Worm (Caenorhabditis elegans): ENCODE data around the gene Y75B8A.18.

Gene Y75B8A.18

DNA sequence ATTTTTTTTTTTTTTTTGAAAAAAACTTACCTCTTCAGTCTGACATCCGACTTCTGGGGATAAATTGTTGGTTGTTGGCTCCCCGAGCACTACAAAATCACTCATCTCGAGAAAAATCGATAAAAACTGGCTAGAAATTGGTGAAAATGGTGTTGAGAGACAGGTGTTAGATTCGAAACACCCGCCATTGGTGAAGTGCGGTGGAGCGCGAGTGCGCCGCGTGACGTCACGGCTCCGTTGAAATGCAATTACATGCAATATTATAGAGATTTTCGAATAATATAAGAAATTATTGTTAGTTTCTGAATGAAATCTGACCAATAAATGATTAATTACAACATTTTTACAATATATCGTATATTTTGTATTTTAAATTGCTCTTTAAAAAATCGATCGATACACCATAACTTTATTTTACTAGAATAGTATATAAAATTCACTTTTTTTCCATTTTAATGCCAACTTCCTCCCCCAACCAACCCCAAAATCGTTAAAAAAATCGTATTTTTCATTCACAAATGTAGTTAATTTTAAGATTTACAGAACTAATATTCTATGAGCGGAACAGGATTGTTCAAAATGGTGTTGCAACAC lies at the start of gene Y75B8A.18, which contains the start of gene Y75B8A.19:
TSS of gene Y75B8A.18 (minus strand) at position 142 of the 594 bp plus-strand sequence.
TSS of gene Y75B8A.19 (plus strand) at position 544 of the 594 bp plus-strand sequence.
- TF ChIP-seq ceh-39 (tag; optimal IDR thresholded peaks at IDR 0.05), result peak; percentile 50
- no peak for TF ChIP-seq bed-3 (GFP tag; optimal IDR thresholded peaks at IDR 0.05)
- TF ChIP-seq ces-1 (GFP tag; optimal IDR thresholded peaks at IDR 0.05), result peak; percentile 94
- TF ChIP-seq pha-4 (tag; optimal IDR thresholded peaks at IDR 0.05), result peak; percentile 53
- peak; percentile 75 for TF ChIP-seq mep-1 (tag; optimal IDR thresholded peaks at IDR 0.05)
- TF ChIP-seq lsy-2 (tag; optimal IDR thresholded peaks at IDR 0.05), result peak; percentile 40
- peak; percentile 54 for TF ChIP-seq hlh-1 (tag; optimal IDR thresholded peaks at IDR 0.05)
- TF ChIP-seq M03D4.4 (tag; optimal IDR thresholded peaks at IDR 0.05), result no peak
- TF ChIP-seq mls-2 (tag; optimal IDR thresholded peaks at IDR 0.05), result no peak
- TF ChIP-seq ceh-83 (GFP tag; optimal IDR thresholded peaks at IDR 0.05), result no peak
- peak; percentile 24 for TF ChIP-seq cnd-1 (tag; optimal IDR thresholded peaks at IDR 0.05)
- TF ChIP-seq nhr-237 (tag; optimal IDR thresholded peaks at IDR 0.05), result peak; percentile 6
- peak; percentile 28 for TF ChIP-seq lin-13 (tag; optimal IDR thresholded peaks at IDR 0.05)

DNA sequence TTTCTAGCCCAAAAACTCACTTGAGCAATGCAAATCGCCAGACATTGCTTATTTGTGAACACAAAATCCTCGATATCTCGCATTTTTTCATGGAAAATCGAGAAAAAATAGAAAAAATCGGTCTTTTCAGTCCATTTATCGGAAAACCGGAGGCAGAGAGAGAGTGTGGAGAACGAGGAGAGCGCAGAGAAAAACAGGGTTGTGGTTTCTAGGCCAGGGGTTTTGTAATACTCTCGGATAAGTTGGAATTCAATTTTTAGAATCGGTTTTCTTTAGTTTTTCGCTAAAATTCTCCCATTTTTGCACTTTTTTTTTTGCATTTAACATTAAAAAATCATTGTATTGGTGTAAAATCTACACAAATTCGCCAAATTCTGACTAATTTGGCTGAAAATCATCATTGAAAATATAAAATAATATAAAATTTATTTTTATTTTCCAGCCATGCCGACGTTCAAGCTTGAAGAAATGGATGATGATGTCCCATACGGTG lies 47.6 kb upstream of the Y75B8A.18 start, which contains the start of the genes Y75B8A.24 and Y75B8A.25:
TSS of gene Y75B8A.24 (minus strand) at position 155 of the 493 bp plus-strand sequence.
TSS of gene Y75B8A.25 (plus strand) at position 443 of the 493 bp plus-strand sequence.
- TF ChIP-seq lsy-2 (tag; optimal IDR thresholded peaks at IDR 0.05) (peak; percentile 19), nhr-12 (tag; optimal IDR thresholded peaks at IDR 0.05) (no peak), ceh-39 (tag; optimal IDR thresholded peaks at IDR 0.05) (peak; percentile 71), lin-13 (tag; optimal IDR thresholded peaks at IDR 0.05) (peak; percentile 42), ces-1 (GFP tag; optimal IDR thresholded peaks at IDR 0.05) (peak; percentile 76)

ce11 chrIII:12270391-12270790 lies 44.4 kb upstream of the Y75B8A.18 start:
- no peak for TF ChIP-seq ces-1 (GFP tag; optimal IDR thresholded peaks at IDR 0.05)
- no peak for TF ChIP-seq bed-3 (GFP tag; optimal IDR thresholded peaks at IDR 0.05)
- no peak for TF ChIP-seq mab-5 (tag; optimal IDR thresholded peaks at IDR 0.05)
- TF ChIP-seq tbx-8 (GFP tag; optimal IDR thresholded peaks at IDR 0.05), result no peak
- no peak for TF ChIP-seq blmp-1 (tag; optimal IDR thresholded peaks at IDR 0.05)
- TF ChIP-seq nhr-237 (tag; optimal IDR thresholded peaks at IDR 0.05), result no peak
- TF ChIP-seq M03D4.4 (tag; optimal IDR thresholded peaks at IDR 0.05), result no peak
- TF ChIP-seq mls-2 (tag; optimal IDR thresholded peaks at IDR 0.05), result no peak
- TF ChIP-seq hlh-1 (tag; optimal IDR thresholded peaks at IDR 0.05), result no peak
- TF ChIP-seq zip-8 (tag; optimal IDR thresholded peaks at IDR 0.05), result no peak
- TF ChIP-seq pha-4 (tag; optimal IDR thresholded peaks at IDR 0.05), result no peak
- TF ChIP-seq lin-13 (tag; optimal IDR thresholded peaks at IDR 0.05), result no peak
- TF ChIP-seq lin-32 (GFP tag; optimal IDR thresholded peaks at IDR 0.05), result no peak
- no peak for TF ChIP-seq lsy-2 (tag; optimal IDR thresholded peaks at IDR 0.05)
- TF ChIP-seq unc-39 (tag; optimal IDR thresholded peaks at IDR 0.05), result no peak
- TF ChIP-seq sem-2 (GFP tag; optimal IDR thresholded peaks at IDR 0.05), result no peak
- no peak for TF ChIP-seq ceh-43 (GFP tag; optimal IDR thresholded peaks at IDR 0.05)
- TF ChIP-seq ham-2 (GFP tag; optimal IDR thresholded peaks at IDR 0.05), result no peak
- no peak for TF ChIP-seq mep-1 (tag; optimal IDR thresholded peaks at IDR 0.05)

ce11 chrIII:12269807-12270206 lies 43.8 kb upstream of the Y75B8A.18 start:
- TF ChIP-seq elt-3 (tag; optimal IDR thresholded peaks at IDR 0.05) (no peak), nhr-76 (tag; optimal IDR thresholded peaks at IDR 0.05) (no peak), sptf-1 (tag; optimal IDR thresholded peaks at IDR 0.05) (no peak)

ce11 chrIII:12260413-12260812 lies 34.4 kb upstream of the Y75B8A.18 start:
- TF ChIP-seq zip-8 (tag; optimal IDR thresholded peaks at IDR 0.05), result no peak
- TF ChIP-seq bed-3 (GFP tag; optimal IDR thresholded peaks at IDR 0.05), result no peak
- no peak for TF ChIP-seq ceh-39 (tag; optimal IDR thresholded peaks at IDR 0.05)
- no peak for TF ChIP-seq ceh-83 (GFP tag; optimal IDR thresholded peaks at IDR 0.05)
- TF ChIP-seq blmp-1 (tag; optimal IDR thresholded peaks at IDR 0.05), result no peak
- no peak for TF ChIP-seq tbx-8 (GFP tag; optimal IDR thresholded peaks at IDR 0.05)
- no peak for TF ChIP-seq ces-1 (GFP tag; optimal IDR thresholded peaks at IDR 0.05)

DNA sequence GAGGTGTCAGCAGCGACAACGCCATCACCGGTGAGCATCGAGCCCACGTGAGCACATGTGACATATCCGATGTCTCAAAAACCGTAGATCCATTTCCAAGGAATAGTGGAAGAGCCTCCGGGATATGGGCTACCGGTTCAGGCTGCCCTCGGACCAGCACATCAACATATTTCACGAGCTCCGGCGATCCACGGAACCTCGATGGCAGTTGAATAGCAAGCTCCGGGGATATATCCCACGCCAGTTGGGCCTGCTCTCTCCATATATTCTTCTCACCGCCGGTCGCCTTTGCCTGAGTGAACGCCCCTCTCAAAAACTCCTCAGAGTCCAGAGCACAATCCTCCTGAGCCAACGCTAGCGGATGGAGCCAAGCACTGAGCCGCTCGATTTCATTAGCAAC lies 33.8 kb upstream of the Y75B8A.18 start:
- TF ChIP-seq ces-1 (GFP tag; optimal IDR thresholded peaks at IDR 0.05) (no peak), unc-39 (tag; optimal IDR thresholded peaks at IDR 0.05) (no peak), M03D4.4 (tag; optimal IDR thresholded peaks at IDR 0.05) (no peak), lsy-2 (tag; optimal IDR thresholded peaks at IDR 0.05) (no peak), elt-1 (tag; optimal IDR thresholded peaks at IDR 0.05; ENCODE audit: borderline replicate concordance, insufficient read depth) (no peak), tbx-8 (GFP tag; optimal IDR thresholded peaks at IDR 0.05) (no peak), nhr-2 (tag; optimal IDR thresholded peaks at IDR 0.05) (no peak), ceh-43 (GFP tag; optimal IDR thresholded peaks at IDR 0.05) (no peak), blmp-1 (tag; optimal IDR thresholded peaks at IDR 0.05) (no peak), nhr-28 (tag; optimal IDR thresholded peaks at IDR 0.05) (no peak), pha-4 (tag; optimal IDR thresholded peaks at IDR 0.05) (no peak)

Data from whole organism, mixed stage, embryonic.